Worm (Caenorhabditis elegans): ENCODE results near the gene clh-2.

The clh-2 gene

ce11 chrII:11337497-11338040, 14.1 kb upstream of the clh-2 start, which contains the start of gene sqt-1:
Gene sqt-1 (minus strand): TSS chrII:11337837.
- TF ChIP-seq gmeb-2 (tag; optimal IDR thresholded peaks at IDR 0.05) (no peak), F13H6.1 (tag; optimal IDR thresholded peaks at IDR 0.05) (no peak)

ce11 chrII:11339507-11339906, 12.2 kb upstream of the clh-2 start, which contains the start of gene rmd-3:
Gene rmd-3 (minus strand): TSS chrII:11339607.
- TF ChIP-seq mec-3 (tag; optimal IDR thresholded peaks at IDR 0.05; ENCODE audit: borderline replicate concordance) (no peak), fkh-6 (tag; optimal IDR thresholded peaks at IDR 0.05) (no peak), ceh-19 (GFP tag; optimal IDR thresholded peaks at IDR 0.05) (no peak), ceh-6 (GFP tag; optimal IDR thresholded peaks at IDR 0.05) (no peak), ets-4 (tag; optimal IDR thresholded peaks at IDR 0.05) (no peak), npax-4 (tag; optimal IDR thresholded peaks at IDR 0.05) (no peak), unc-42 (tag; optimal IDR thresholded peaks at IDR 0.05) (no peak), nfya-1 (tag; optimal IDR thresholded peaks at IDR 0.05) (no peak), ceh-24 (tag; optimal IDR thresholded peaks at IDR 0.05) (no peak), ztf-16 (tag; optimal IDR thresholded peaks at IDR 0.05) (no peak), eyg-1 (tag; optimal IDR thresholded peaks at IDR 0.05) (no peak), nhr-232 (tag; optimal IDR thresholded peaks at IDR 0.05) (no peak), madf-2 (tag; optimal IDR thresholded peaks at IDR 0.05) (no peak), sdc-2 (tag; optimal IDR thresholded peaks at IDR 0.05) (no peak), ceh-45 (GFP tag; IDR thresholded peaks at IDR 0.05) (no peak), ceh-22 (tag; optimal IDR thresholded peaks at IDR 0.05) (no peak)

DNA sequence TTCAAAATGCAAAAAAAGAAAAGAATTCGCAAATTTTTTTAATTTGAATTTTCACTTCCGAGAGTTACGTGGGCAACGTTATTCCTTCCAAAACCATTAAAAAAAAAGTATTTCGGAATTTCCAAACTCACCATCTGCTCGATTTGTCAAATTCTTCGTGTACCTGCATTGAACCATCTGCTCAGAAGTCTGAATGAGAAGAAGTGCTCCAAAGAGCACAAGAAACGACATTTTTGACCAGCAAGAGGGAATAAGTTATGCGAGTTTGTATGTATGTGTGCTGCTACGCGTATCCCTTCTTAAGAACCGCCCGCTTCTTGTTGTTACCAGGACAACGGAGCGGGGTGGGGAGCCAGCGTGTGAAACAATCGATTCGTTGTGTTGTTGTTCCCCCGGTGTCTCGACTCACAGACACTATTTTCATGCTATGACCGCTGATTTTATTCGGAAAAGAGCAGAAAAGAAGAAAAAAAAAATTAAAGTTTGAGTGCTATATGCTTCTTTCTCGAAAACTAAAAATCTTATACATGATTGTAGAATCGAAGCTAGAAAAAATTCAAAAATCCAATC, 8.3 kb upstream of the clh-2 start, which contains the start of gene lgc-20:
Gene lgc-20 (minus strand): TSS at position 311 of the 570 bp plus-strand sequence.
- TF ChIP-seq hlh-15 (tag; optimal IDR thresholded peaks at IDR 0.05), result no peak
- peak; percentile 2 for TF ChIP-seq ceh-48 (tag; optimal IDR thresholded peaks at IDR 0.05)

DNA sequence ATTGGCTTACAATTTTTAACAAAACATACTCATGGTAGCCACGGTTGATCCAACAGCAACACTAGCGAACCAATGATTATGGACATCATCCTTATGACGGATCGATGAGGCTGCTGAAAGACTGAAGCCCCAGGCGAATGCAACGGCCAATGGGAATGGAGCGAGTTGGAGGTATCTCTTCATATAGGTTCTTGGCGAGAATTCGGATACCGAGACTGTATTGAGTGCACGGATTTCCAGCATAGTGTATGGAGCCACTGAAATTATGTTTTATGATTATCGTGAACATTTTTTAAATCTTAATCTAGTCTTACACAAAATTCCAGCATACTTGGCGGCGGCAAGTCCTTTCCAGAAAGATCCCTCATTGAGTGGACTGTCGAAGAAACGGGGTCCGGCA, 7.1 kb upstream of the clh-2 start:
- TF ChIP-seq npax-4 (tag; optimal IDR thresholded peaks at IDR 0.05), result no peak
- TF ChIP-seq fkh-10 (GFP tag; optimal IDR thresholded peaks at IDR 0.05), result no peak
- TF ChIP-seq ceh-24 (tag; optimal IDR thresholded peaks at IDR 0.05), result no peak
- TF ChIP-seq dve-1 (tag; optimal IDR thresholded peaks at IDR 0.05), result no peak
- no peak for TF ChIP-seq hlh-15 (tag; optimal IDR thresholded peaks at IDR 0.05)
- TF ChIP-seq mec-3 (tag; optimal IDR thresholded peaks at IDR 0.05; ENCODE audit: borderline replicate concordance), result no peak
- TF ChIP-seq hlh-6 (tag; optimal IDR thresholded peaks at IDR 0.05), result no peak
- TF ChIP-seq sox-2 (GFP tag; IDR thresholded peaks at IDR 0.05), result no peak
- TF ChIP-seq pqm-1 (tag; optimal IDR thresholded peaks at IDR 0.05), result no peak
- no peak for TF ChIP-seq ceh-30 (tag; optimal IDR thresholded peaks at IDR 0.05)
- TF ChIP-seq ceh-2 (tag; optimal IDR thresholded peaks at IDR 0.05), result no peak
- no peak for TF ChIP-seq ztf-16 (tag; optimal IDR thresholded peaks at IDR 0.05)
- TF ChIP-seq che-1 (tag; optimal IDR thresholded peaks at IDR 0.05), result no peak
- TF ChIP-seq syd-9 (tag; optimal IDR thresholded peaks at IDR 0.05), result no peak
- no peak for TF ChIP-seq pha-4 (tag; optimal IDR thresholded peaks at IDR 0.05)
- TF ChIP-seq hlh-30 (tag; optimal IDR thresholded peaks at IDR 0.05; ENCODE audit: insufficient read depth), result no peak
- no peak for TF ChIP-seq lim-6 (tag; optimal IDR thresholded peaks at IDR 0.05)
- TF ChIP-seq unc-86 (tag; optimal IDR thresholded peaks at IDR 0.05), result no peak
- TF ChIP-seq fax-1 (tag; optimal IDR thresholded peaks at IDR 0.05), result no peak

DNA sequence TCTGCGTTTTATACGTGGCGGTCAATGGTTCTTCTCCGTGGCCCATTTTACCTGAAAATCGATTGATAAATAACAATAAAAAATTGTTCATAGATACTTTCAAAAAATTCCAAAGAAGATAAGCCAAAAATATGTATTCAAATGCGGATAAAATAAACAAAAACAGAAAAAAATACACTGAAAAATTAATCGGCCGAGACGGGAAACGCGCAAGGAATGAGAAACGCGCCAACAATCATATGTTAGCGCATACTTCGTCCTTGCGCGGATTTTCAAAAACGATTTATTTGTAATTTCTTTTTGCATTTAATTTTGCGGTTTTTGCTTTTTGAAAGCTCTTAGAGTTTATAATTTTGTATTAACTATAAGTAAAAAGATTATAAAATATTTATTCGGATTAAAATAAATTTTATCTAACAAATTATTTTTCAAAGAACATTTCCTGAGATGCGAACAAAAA, 6.1 kb upstream of the clh-2 start, which contains the start of gene nduf-11:
Gene nduf-11 (minus strand): TSS at position 51 of the 460 bp plus-strand sequence.
- peak; percentile 9 for TF ChIP-seq pha-2 (tag; optimal IDR thresholded peaks at IDR 0.05)
- TF ChIP-seq hlh-8 (tag; optimal IDR thresholded peaks at IDR 0.05), result no peak
- no peak for TF ChIP-seq tbx-7 (tag; optimal IDR thresholded peaks at IDR 0.05)
- TF ChIP-seq hlh-15 (tag; optimal IDR thresholded peaks at IDR 0.05), result no peak
- TF ChIP-seq unc-42 (tag; optimal IDR thresholded peaks at IDR 0.05), result peak; percentile 37
- TF ChIP-seq nfya-1 (tag; optimal IDR thresholded peaks at IDR 0.05), result peak; percentile 60
- no peak for TF ChIP-seq pag-3 (tag; optimal IDR thresholded peaks at IDR 0.05; ENCODE audit: borderline replicate concordance)
- peak; percentile 0 for TF ChIP-seq Y22D7AL.16 (tag; optimal IDR thresholded peaks at IDR 0.05)
- peak; percentile 58 for TF ChIP-seq unc-86 (tag; optimal IDR thresholded peaks at IDR 0.05)
- no peak for TF ChIP-seq unc-55 (GFP tag; optimal IDR thresholded peaks at IDR 0.05)
- TF ChIP-seq unc-3 (GFP tag; conservative IDR thresholded peaks at IDR 0.05), result no peak
- peak; percentile 48 for TF ChIP-seq unc-3 (tag; optimal IDR thresholded peaks at IDR 0.05)
- TF ChIP-seq hlh-30 (tag; optimal IDR thresholded peaks at IDR 0.05; ENCODE audit: insufficient read depth), result no peak
- TF ChIP-seq elt-2 (tag; optimal IDR thresholded peaks at IDR 0.05), result peak; percentile 73
- peak; percentile 44 for TF ChIP-seq ttx-3 (tag; optimal IDR thresholded peaks at IDR 0.05)
- TF ChIP-seq ceh-14 (tag; optimal IDR thresholded peaks at IDR 0.05), result peak; percentile 58

Data from whole organism, late embryonic.